Fruit fly (Drosophila melanogaster) whole organism, embryonic: Measurements from ENCODE around the gene tbrd-1.

Experiments
- Ada2b ChIP-seq: fragments of 200-800 bp; sonication (Bioruptor generic); IDR thresholded peaks from 2 replicates; pipeline ENCODE4 v1.3.6; 2022; ENCODE audit warnings: missing biosample characterization, missing genetic modification characterization
- CG11247 ChIP-seq: fragments of 200-800 bp; sonication (Bioruptor generic); IDR thresholded peaks from 2 replicates; pipeline ENCODE4 v1.3.6; 2022; ENCODE audit warnings: missing biosample characterization, missing genetic modification characterization
- CG12155 ChIP-seq: fragments of 200-800 bp; sonication (Bioruptor generic); optimal IDR thresholded peaks from 3 replicates; lab custom pipeline; 2016; ENCODE audit warnings: missing biosample characterization, missing genetic modification characterization
- CG13775 ChIP-seq: fragments of 200-800 bp; sonication (Bioruptor generic); optimal IDR thresholded peaks from 3 replicates; lab custom pipeline; 2017; ENCODE audit warnings: missing biosample characterization, mild to moderate bottlenecking, missing genetic modification characterization
- CG15269 ChIP-seq: fragments of 200-800 bp; sonication (Bioruptor generic); optimal IDR thresholded peaks from 2 replicates; lab custom pipeline; 2018; ENCODE audit warnings: missing biosample characterization, mild to moderate bottlenecking, missing genetic modification characterization, moderate library complexity
- CG16863 ChIP-seq: fragments of 200-800 bp; sonication (Bioruptor generic); optimal IDR thresholded peaks from 3 replicates; lab custom pipeline; 2016; ENCODE audit warnings: missing biosample characterization, missing genetic modification characterization
- CG17829 ChIP-seq: fragments of 200-800 bp; optimal IDR thresholded peaks from 2 replicates; lab custom pipeline; 2019; ENCODE audit warnings: missing biosample characterization, mild to moderate bottlenecking, missing genetic modification characterization, moderate library complexity
- CG18619 ChIP-seq: fragments of 200-800 bp; sonication (Bioruptor generic); optimal IDR thresholded peaks from 3 replicates; lab custom pipeline; 2017; ENCODE audit warnings: missing biosample characterization, mild to moderate bottlenecking, missing genetic modification characterization
- CG34422 ChIP-seq: fragments of 200-800 bp; sonication (Bioruptor generic); IDR thresholded peaks from 3 replicates; pipeline ENCODE4 v1.3.6; 2022; ENCODE audit warnings: missing biosample characterization, missing genetic modification characterization
- CG4328 ChIP-seq: fragments of 200-800 bp; sonication (Bioruptor generic); optimal IDR thresholded peaks from 3 replicates; lab custom pipeline; 2017; ENCODE audit warnings: missing biosample characterization, missing genetic modification reagents, missing genetic modification characterization
- CG4404 ChIP-seq: fragments of 200-800 bp; sonication (Bioruptor generic); IDR thresholded peaks from 2 replicates; pipeline ENCODE4 v1.3.6; 2022; ENCODE audit warnings: missing biosample characterization, missing genetic modification characterization
- CG5180 ChIP-seq: fragments of 200-800 bp; sonication (Bioruptor generic); optimal IDR thresholded peaks from 3 replicates; lab custom pipeline; 2017; ENCODE audit warnings: missing biosample characterization, missing genetic modification characterization, mild to moderate bottlenecking, moderate library complexity, missing genetic modification reagents
- CG7372 ChIP-seq: fragments of 200-800 bp; sonication (Bioruptor generic); IDR thresholded peaks from 2 replicates; pipeline ENCODE4 v1.3.6; 2022; ENCODE audit warnings: missing biosample characterization, missing genetic modification characterization
- CTCF ChIP-seq: fragments of 200-800 bp; sonication (Bioruptor generic); optimal IDR thresholded peaks from 2 replicates; lab custom pipeline; 2017; ENCODE audit warnings: missing biosample characterization, mild to moderate bottlenecking, missing genetic modification characterization, moderate library complexity
- Chrac-16 ChIP-seq: fragments of 200-800 bp; sonication (Bioruptor generic); optimal IDR thresholded peaks from 3 replicates; lab custom pipeline; 2016; ENCODE audit warnings: missing biosample characterization, missing genetic modification characterization
- Dek ChIP-seq: fragments of 200-800 bp; sonication (Bioruptor generic); optimal IDR thresholded peaks from 3 replicates; lab custom pipeline; 2019; ENCODE audit warnings: missing biosample characterization, mild to moderate bottlenecking, missing genetic modification characterization, moderate library complexity
- Doc2 ChIP-seq: fragments of 200-800 bp; sonication (Bioruptor generic); IDR thresholded peaks from 2 replicates; pipeline ENCODE4 v1.3.6; 2022; ENCODE audit warnings: missing biosample characterization, missing genetic modification characterization
- E2f2 ChIP-seq: fragments of 200-800 bp; sonication (Bioruptor generic); IDR thresholded peaks from 2 replicates; pipeline ENCODE4 v1.3.6; 2022; ENCODE audit warnings: missing biosample characterization, missing genetic modification characterization
- Hr78 ChIP-seq, 2 experiments: fragments of 200-800 bp in 1 of 2; fragments of >200 bp in 1 of 2; sonication (Bioruptor generic) in 1 of 2; optimal IDR thresholded peaks; 2 replicates each; lab custom pipeline; 2017 to 2019; ENCODE audit warnings: missing biosample characterization in 2 of 2, missing genetic modification characterization in 2 of 2, mild to moderate bottlenecking in 1 of 2, moderate library complexity in 1 of 2
- Lim3 ChIP-seq: fragments of 200-800 bp; sonication (Bioruptor generic); IDR thresholded peaks from 2 replicates; pipeline ENCODE4 v1.3.6; 2022; ENCODE audit warnings: missing biosample characterization, missing genetic modification characterization
- MESR4 ChIP-seq: fragments of 200-800 bp; sonication (Bioruptor generic); optimal IDR thresholded peaks from 2 replicates; lab custom pipeline; 2018; ENCODE audit warnings: missing biosample characterization, mild to moderate bottlenecking, missing genetic modification characterization, moderate library complexity
- Med ChIP-seq: fragments of 200-800 bp; sonication (Bioruptor generic); peaks from one replicate; lab custom pipeline; 2016; ENCODE audit warnings: missing biosample characterization, missing genetic modification characterization, mild to moderate bottlenecking, inconsistent platforms, moderate library complexity
- Ssrp ChIP-seq: fragments of 200-800 bp; sonication (Bioruptor generic); optimal IDR thresholded peaks from 2 replicates; lab custom pipeline; 2018; ENCODE audit warnings: missing biosample characterization, mild to moderate bottlenecking, missing genetic modification characterization, moderate library complexity
- ash1 ChIP-seq: fragments of 200-800 bp; sonication (Bioruptor generic); optimal IDR thresholded peaks from 2 replicates; lab custom pipeline; 2018; ENCODE audit warnings: missing biosample characterization, mild to moderate bottlenecking, missing genetic modification characterization
- bcd ChIP-seq: fragments of 200-800 bp; sonication (Bioruptor generic); optimal IDR thresholded peaks from 2 replicates; lab custom pipeline; 2017; ENCODE audit warnings: missing biosample characterization, mild to moderate bottlenecking, missing genetic modification characterization
- cas ChIP-seq: fragments of 200-800 bp; sonication (Bioruptor generic); IDR thresholded peaks from 2 replicates; pipeline ENCODE4 v1.3.6; 2022; ENCODE audit warnings: missing biosample characterization, missing genetic modification characterization
- chm ChIP-seq: fragments of 200-800 bp; sonication (Bioruptor generic); IDR thresholded peaks from 2 replicates; pipeline ENCODE4 v1.3.6; 2022; ENCODE audit warnings: missing biosample characterization, missing genetic modification characterization
- dimm ChIP-seq: fragments of 200-800 bp; sonication (Bioruptor generic); IDR thresholded peaks from 2 replicates; pipeline ENCODE4 v1.3.6; 2022; ENCODE audit warnings: missing biosample characterization, missing genetic modification characterization
- dm ChIP-seq: fragments of 200-800 bp; sonication (Bioruptor generic); optimal IDR thresholded peaks from 3 replicates; lab custom pipeline; 2016; ENCODE audit warnings: missing biosample characterization, missing genetic modification characterization
- dmrt11E ChIP-seq: fragments of 200-800 bp; sonication (Bioruptor generic); optimal IDR thresholded peaks from 3 replicates; lab custom pipeline; 2018; ENCODE audit warnings: missing biosample characterization, mild to moderate bottlenecking, missing genetic modification characterization, moderate library complexity
- ewg ChIP-seq: fragments of 200-800 bp; sonication (Bioruptor generic); optimal IDR thresholded peaks from 3 replicates; lab custom pipeline; 2017; ENCODE audit warnings: mild to moderate bottlenecking, missing biosample characterization, missing genetic modification reagents, missing genetic modification characterization
- fru ChIP-seq: fragments of >200 bp; optimal IDR thresholded peaks from 2 replicates; lab custom pipeline; 2017
- gcm2 ChIP-seq: fragments of 200-800 bp; sonication (Bioruptor generic); optimal IDR thresholded peaks from 2 replicates; lab custom pipeline; 2016; ENCODE audit warnings: missing biosample characterization, missing genetic modification characterization
- grau ChIP-seq: fragments of 200-800 bp; optimal IDR thresholded peaks from 3 replicates; lab custom pipeline; 2019; ENCODE audit warnings: missing biosample characterization, mild to moderate bottlenecking, missing genetic modification characterization, moderate library complexity
- ham ChIP-seq: fragments of 200-800 bp; sonication (Bioruptor generic); IDR thresholded peaks from 2 replicates; pipeline ENCODE4 v1.3.6; 2022; ENCODE audit warnings: missing biosample characterization, missing genetic modification characterization
- hth ChIP-seq: fragments of >200 bp; optimal IDR thresholded peaks from 2 replicates; lab custom pipeline; 2017; ENCODE audit warnings: inconsistent platforms
- insv ChIP-seq, 2 experiments: fragments of 200-800 bp; sonication (Bioruptor generic); optimal IDR thresholded peaks; 3 replicates each; lab custom pipeline; 2016 to 2018; ENCODE audit warnings: missing biosample characterization in 2 of 2, missing genetic modification characterization in 2 of 2
- lov ChIP-seq, 2 experiments: fragments of 200-800 bp in 1 of 2; fragments of >200 bp in 1 of 2; sonication (Bioruptor generic) in 1 of 2; IDR thresholded peaks in 1 of 2; optimal IDR thresholded peaks in 1 of 2; 2 replicates in 1 of 2; 3 replicates in 1 of 2; pipeline versions ENCODE4 v1.3.6 to Lab custom; 2017 to 2022; ENCODE audit warnings: missing biosample characterization in 1 of 2, missing genetic modification characterization in 1 of 2
- maf-S ChIP-seq: fragments of 200-800 bp; sonication (Bioruptor generic); optimal IDR thresholded peaks from 2 replicates; lab custom pipeline; 2016; ENCODE audit warnings: missing biosample characterization, missing genetic modification characterization
- nom ChIP-seq: fragments of 200-800 bp; sonication (Bioruptor generic); optimal IDR thresholded peaks from 2 replicates; lab custom pipeline; 2017; ENCODE audit warnings: missing biosample characterization, missing genetic modification characterization, mild to moderate bottlenecking, moderate library complexity, missing genetic modification reagents
- pzg ChIP-seq: fragments of 200-800 bp; sonication (Bioruptor generic); optimal IDR thresholded peaks from 3 replicates; lab custom pipeline; 2018; ENCODE audit warnings: missing biosample characterization, mild to moderate bottlenecking, missing genetic modification characterization, moderate library complexity
- row ChIP-seq: fragments of 200-800 bp; sonication (Bioruptor generic); IDR thresholded peaks from 3 replicates; pipeline ENCODE4 v1.3.6; 2022; ENCODE audit warnings: missing biosample characterization, missing genetic modification characterization
- seq ChIP-seq: fragments of 200-800 bp; sonication (Bioruptor generic); IDR thresholded peaks from 2 replicates; pipeline ENCODE4 v1.3.6; 2022; ENCODE audit warnings: missing biosample characterization, missing genetic modification characterization
- sima ChIP-seq: fragments of 200-800 bp; sonication (Bioruptor generic); optimal IDR thresholded peaks from 2 replicates; lab custom pipeline; 2016; ENCODE audit warnings: missing biosample characterization, missing genetic modification characterization
- slou ChIP-seq: fragments of 200-800 bp; sonication (Bioruptor generic); optimal IDR thresholded peaks from 3 replicates; lab custom pipeline; 2016; ENCODE audit warnings: missing biosample characterization, missing genetic modification characterization
- sqz ChIP-seq: fragments of 200-800 bp; sonication (Bioruptor generic); optimal IDR thresholded peaks from 3 replicates; lab custom pipeline; 2018; ENCODE audit warnings: missing biosample characterization, mild to moderate bottlenecking, missing genetic modification characterization
- toy ChIP-seq: fragments of 200-800 bp; sonication (Bioruptor generic); IDR thresholded peaks from 2 replicates; pipeline ENCODE4 v1.3.6; 2022; ENCODE audit warnings: missing biosample characterization, missing genetic modification characterization
- ttk ChIP-seq: fragments of 200-800 bp; sonication (Bioruptor generic); IDR thresholded peaks from 2 replicates; pipeline ENCODE4 v2.1.2; 2022; ENCODE audit warnings: missing biosample characterization, missing genetic modification characterization
- tup ChIP-seq: fragments of 200-800 bp; sonication (Bioruptor generic); optimal IDR thresholded peaks from 2 replicates; lab custom pipeline; 2016; ENCODE audit warnings: missing biosample characterization, mild to moderate bottlenecking, missing genetic modification characterization, moderate library complexity
- zfh1 ChIP-seq: fragments of 200-800 bp; sonication (Bioruptor generic); IDR thresholded peaks from 3 replicates; pipeline ENCODE4 v1.3.6; 2022; ENCODE audit warnings: missing biosample characterization, missing genetic modification characterization

The tbrd-1 gene

dm6 chr3R:23888273-23889220 is 4.8 kb downstream of the tbrd-1 start (continued):
- TF ChIP-seq seq (GFP tag; lab: Robert Waterston, UW) (0 out of 2 replicates have a peak, but pooled peaks have one; percentile 32), Med (GFP tag; lab: Kevin White, UChicago) (peak; percentile 88), CG34422 (GFP tag; lab: Robert Waterston, UW) (0 out of 3 replicates have a peak, but pooled peaks have one; percentile 24), CG5180 (no peak), ewg (no peak), fru (lab: Kevin White, UChicago) (no peak), CTCF (GFP tag; lab: Kevin White, UChicago) (no peak), Dek (no peak), Ssrp (peak; percentile 31), Ada2b (GFP tag; lab: Robert Waterston, UW) (peak; percentile 40), bcd (GFP tag; lab: Kevin White, UChicago) (peak; percentile 5), ham (no peak), zfh1 (GFP tag; lab: Robert Waterston, UW) (0 out of 3 replicates have a peak, but pooled peaks have one; percentile 36), lov (optimal IDR thresholded peaks at IDR 0.05; lab: Kevin White, UChicago) (no peak), lov (GFP tag; IDR thresholded peaks at IDR 0.05; lab: Robert Waterston, UW) (no peak), CG13775 (GFP tag; lab: Kevin White, UChicago) (no peak), slou (GFP tag; lab: Kevin White, UChicago) (no peak), insv (GFP tag; optimal IDR thresholded peaks at IDR 0.05; lab: Kevin White, UChicago) (no peak), Lim3 (GFP tag; lab: Robert Waterston, UW) (no peak), maf-S (GFP tag; lab: Kevin White, UChicago) (peak; percentile 4), chm (no peak), tup (no peak), Hr78 (GFP tag; optimal IDR thresholded peaks at IDR 0.05; lab: Kevin White, UChicago) (no peak), toy (GFP tag; lab: Robert Waterston, UW) (no peak), CG15269 (peak; percentile 35), dm (GFP tag; lab: Kevin White, UChicago) (no peak), CG12155 (no peak), ash1 (GFP tag; lab: Kevin White, UChicago) (no peak), sqz (no peak), dmrt11E (peak; percentile 3), gcm2 (GFP tag; lab: Kevin White, UChicago) (no peak), Chrac-16 (no peak), CG7372 (no peak), sima (GFP tag; lab: Kevin White, UChicago) (no peak), CG17829 (tag; lab: Kevin White, UChicago) (peak; percentile 8), dimm (GFP tag; lab: Robert Waterston, UW) (no peak), CG11247 (GFP tag; lab: Robert Waterston, UW) (no peak), CG4328 (GFP tag; lab: Kevin White, UChicago) (no peak), CG4404 (GFP tag; lab: Robert Waterston, UW) (no peak), ttk (no peak), E2f2 (GFP tag; lab: Robert Waterston, UW) (peak; percentile 15; the same call in 1 of the 2 replicates), Doc2 (GFP tag; lab: Robert Waterston, UW) (no peak), CG18619 (GFP tag; lab: Kevin White, UChicago) (no peak), CG16863 (no peak), MESR4 (GFP tag; lab: Kevin White, UChicago) (no peak), hth (no peak), nom (GFP tag; lab: Kevin White, UChicago) (no peak), cas (GFP tag; lab: Robert Waterston, UW) (no peak), pzg (GFP tag; lab: Kevin White, UChicago) (no peak), row (GFP tag; lab: Robert Waterston, UW) (peak; percentile 51), grau (tag; lab: Kevin White, UChicago) (peak; percentile 90)
